Fruit fly (Drosophila melanogaster): ENCODE results near the gene CG11905.

- TF ChIP-seq h (optimal IDR thresholded peaks at IDR 0.05) (no peak), ttk (optimal IDR thresholded peaks at IDR 0.05) (no peak), Myc (optimal IDR thresholded peaks at IDR 0.05) (no peak), Sin3A (optimal IDR thresholded peaks at IDR 0.05) (no peak), psq (optimal IDR thresholded peaks at IDR 0.05) (no peak)
Measured at dm6 chr3L:16914113-16914512, 21.2 kb downstream of the CG11905 start.

All from Kc167 (cell line).